Worm (Caenorhabditis elegans): Measurements from ENCODE around the gene sre-44.
A peak's percentile ranks its signal among the peaks of the same experiment; 100 is the strongest.

Gene sre-44

ce11 chrII:13982923-13983322, 33.5 kb downstream of the sre-44 start, which contains the start of the genes Y39G8B.13 and Y39G8B.10:
TSS of gene Y39G8B.13 (minus strand) at chrII:13983047.
TSS of gene Y39G8B.10 (minus strand) at chrII:13983115.
- TF ChIP-seq bed-3 (GFP tag; optimal IDR thresholded peaks at IDR 0.05) (no peak), sptf-1 (tag; optimal IDR thresholded peaks at IDR 0.05) (no peak), flh-1 (GFP tag; optimal IDR thresholded peaks at IDR 0.05) (no peak), zip-8 (tag; optimal IDR thresholded peaks at IDR 0.05) (no peak), blmp-1 (tag; optimal IDR thresholded peaks at IDR 0.05) (no peak), pha-4 (tag; optimal IDR thresholded peaks at IDR 0.05) (no peak), ztf-11 (tag; optimal IDR thresholded peaks at IDR 0.05) (no peak), nhr-28 (tag; optimal IDR thresholded peaks at IDR 0.05) (no peak), nhr-2 (tag; optimal IDR thresholded peaks at IDR 0.05) (no peak), ces-1 (GFP tag; optimal IDR thresholded peaks at IDR 0.05) (no peak), ceh-39 (tag; optimal IDR thresholded peaks at IDR 0.05) (no peak), elt-3 (tag; optimal IDR thresholded peaks at IDR 0.05) (no peak), mab-5 (tag; optimal IDR thresholded peaks at IDR 0.05) (no peak), elt-1 (tag; optimal IDR thresholded peaks at IDR 0.05; ENCODE audit: borderline replicate concordance, insufficient read depth) (no peak), unc-62 (GFP tag; optimal IDR thresholded peaks at IDR 0.05) (no peak)

- TF ChIP-seq nhr-2 (tag; optimal IDR thresholded peaks at IDR 0.05), result no peak
- no peak for TF ChIP-seq blmp-1 (tag; optimal IDR thresholded peaks at IDR 0.05)
- TF ChIP-seq unc-39 (tag; optimal IDR thresholded peaks at IDR 0.05), result no peak
- no peak for TF ChIP-seq ham-2 (GFP tag; optimal IDR thresholded peaks at IDR 0.05)
- no peak for TF ChIP-seq hlh-1 (tag; optimal IDR thresholded peaks at IDR 0.05)
- TF ChIP-seq unc-120 (tag; optimal IDR thresholded peaks at IDR 0.05; ENCODE audit: poor library complexity, severe bottlenecking), result no peak
- no peak for TF ChIP-seq ces-1 (GFP tag; optimal IDR thresholded peaks at IDR 0.05)
- no peak for TF ChIP-seq nhr-28 (tag; optimal IDR thresholded peaks at IDR 0.05)
- TF ChIP-seq elt-1 (tag; optimal IDR thresholded peaks at IDR 0.05; ENCODE audit: borderline replicate concordance, insufficient read depth), result no peak
- no peak for TF ChIP-seq tbx-8 (GFP tag; optimal IDR thresholded peaks at IDR 0.05)
- no peak for TF ChIP-seq flh-1 (GFP tag; optimal IDR thresholded peaks at IDR 0.05)
- no peak for TF ChIP-seq bed-3 (GFP tag; optimal IDR thresholded peaks at IDR 0.05)
Measured at ce11 chrII:13984551-13984950, 35.2 kb downstream of the sre-44 start, which contains the start of gene sre-47. TSS of gene sre-47 (minus strand) at chrII:13984651.

ce11 chrII:13986061-13986460, 36.7 kb downstream of the sre-44 start:
- TF ChIP-seq sptf-1 (tag; optimal IDR thresholded peaks at IDR 0.05), result peak; percentile 55
- TF ChIP-seq tbx-8 (GFP tag; optimal IDR thresholded peaks at IDR 0.05), result peak; percentile 35
- TF ChIP-seq mls-2 (tag; optimal IDR thresholded peaks at IDR 0.05), result peak; percentile 54

DNA sequence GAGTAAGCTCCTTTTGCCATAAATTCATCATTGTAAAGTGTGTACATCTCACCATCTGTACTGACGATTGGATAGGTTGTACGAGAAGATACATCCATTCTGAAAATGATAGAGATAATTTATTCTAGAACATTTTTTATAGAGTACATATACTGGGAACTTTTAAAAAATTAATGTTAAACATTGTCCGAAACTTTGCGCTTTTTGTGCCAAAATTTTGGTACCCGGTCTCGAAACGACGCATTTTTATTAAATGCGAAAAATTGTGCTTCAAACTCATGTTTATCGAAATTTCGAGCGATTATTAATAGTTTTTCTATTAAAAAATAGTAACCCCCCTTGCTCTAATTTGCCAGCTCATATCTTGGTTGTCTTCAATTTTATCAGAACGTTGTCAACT, 42.4 kb downstream of the sre-44 start, which contains the start of gene Y39G8B.5:
TSS of gene Y39G8B.5 (minus strand) at position 101 of the 400 bp plus-strand sequence.
- TF ChIP-seq nhr-2 (tag; optimal IDR thresholded peaks at IDR 0.05), result no peak
- no peak for TF ChIP-seq tbx-8 (GFP tag; optimal IDR thresholded peaks at IDR 0.05)
- no peak for TF ChIP-seq lin-32 (GFP tag; optimal IDR thresholded peaks at IDR 0.05)
- TF ChIP-seq elt-1 (tag; optimal IDR thresholded peaks at IDR 0.05; ENCODE audit: borderline replicate concordance, insufficient read depth), result no peak
- no peak for TF ChIP-seq nhr-76 (tag; optimal IDR thresholded peaks at IDR 0.05)
- no peak for TF ChIP-seq mab-5 (tag; optimal IDR thresholded peaks at IDR 0.05)
- no peak for TF ChIP-seq ceh-83 (GFP tag; optimal IDR thresholded peaks at IDR 0.05)
- no peak for TF ChIP-seq ceh-43 (GFP tag; optimal IDR thresholded peaks at IDR 0.05)
- no peak for TF ChIP-seq flh-1 (GFP tag; optimal IDR thresholded peaks at IDR 0.05)
- no peak for TF ChIP-seq ces-1 (GFP tag; optimal IDR thresholded peaks at IDR 0.05)

ce11 chrII:13994934-13995333, 45.5 kb downstream of the sre-44 start, which contains the start of gene Y39G8B.7:
TSS of gene Y39G8B.7 (minus strand) at chrII:13995034.
- TF ChIP-seq nhr-12 (tag; optimal IDR thresholded peaks at IDR 0.05) (no peak), unc-39 (tag; optimal IDR thresholded peaks at IDR 0.05) (no peak), lsy-2 (tag; optimal IDR thresholded peaks at IDR 0.05) (no peak), sptf-1 (tag; optimal IDR thresholded peaks at IDR 0.05) (no peak), mep-1 (tag; optimal IDR thresholded peaks at IDR 0.05) (no peak), elt-1 (tag; optimal IDR thresholded peaks at IDR 0.05; ENCODE audit: borderline replicate concordance, insufficient read depth) (no peak), nhr-28 (tag; optimal IDR thresholded peaks at IDR 0.05) (no peak), blmp-1 (tag; optimal IDR thresholded peaks at IDR 0.05) (no peak), ham-2 (GFP tag; optimal IDR thresholded peaks at IDR 0.05) (no peak), bed-3 (GFP tag; optimal IDR thresholded peaks at IDR 0.05) (no peak), drap-1 (GFP tag; optimal IDR thresholded peaks at IDR 0.05) (no peak)

Data from whole organism, mixed stage, embryonic.